Fruit fly (Drosophila melanogaster) whole organism, embryonic: ENCODE measurements around the gene Rab40.

Experiments
- Abd-B ChIP-seq: fragments of 200-800 bp; sonication (Bioruptor generic); optimal IDR thresholded peaks from 2 replicates; lab custom pipeline; 2018; ENCODE audit warnings: missing biosample characterization, mild to moderate bottlenecking, missing genetic modification characterization, moderate library complexity
- B-H2 ChIP-seq: fragments of 200-800 bp; sonication (Bioruptor generic); optimal IDR thresholded peaks from 2 replicates; lab custom pipeline; 2018; ENCODE audit warnings: missing biosample characterization, mild to moderate bottlenecking, missing genetic modification characterization
- CG10321 ChIP-seq: fragments of 200-800 bp; sonication (Bioruptor generic); IDR thresholded peaks from 2 replicates; pipeline ENCODE4 v1.3.6; 2022; ENCODE audit warnings: missing biosample characterization, missing genetic modification characterization
- CG11456 ChIP-seq: fragments of 200-800 bp; sonication (Bioruptor generic); IDR thresholded peaks from 3 replicates; pipeline ENCODE4 v1.3.6; 2022; ENCODE audit warnings: missing biosample characterization, missing genetic modification characterization
- CG12071 ChIP-seq: fragments of 200-800 bp; sonication (Bioruptor generic); optimal IDR thresholded peaks from 3 replicates; lab custom pipeline; 2018; ENCODE audit warnings: missing biosample characterization, mild to moderate bottlenecking, missing genetic modification characterization
- CG12299 ChIP-seq: fragments of 200-800 bp; sonication (Bioruptor generic); optimal IDR thresholded peaks from 2 replicates; lab custom pipeline; 2018; ENCODE audit warnings: missing biosample characterization, mild to moderate bottlenecking, missing genetic modification characterization
- CG12942 ChIP-seq: fragments of 200-800 bp; sonication (Bioruptor generic); optimal IDR thresholded peaks from 3 replicates; lab custom pipeline; 2016; ENCODE audit warnings: missing biosample characterization, missing genetic modification characterization
- CG13296 ChIP-seq: fragments of 200-800 bp; sonication (Bioruptor generic); optimal IDR thresholded peaks from 3 replicates; lab custom pipeline; 2018; ENCODE audit warnings: missing biosample characterization, mild to moderate bottlenecking, missing genetic modification characterization
- CG15696 ChIP-seq: fragments of 200-800 bp; sonication (Bioruptor generic); optimal IDR thresholded peaks from 2 replicates; lab custom pipeline; 2019; ENCODE audit warnings: missing biosample characterization, mild to moderate bottlenecking, missing genetic modification characterization, moderate library complexity
- CG16863 ChIP-seq: fragments of 200-800 bp; sonication (Bioruptor generic); optimal IDR thresholded peaks from 3 replicates; lab custom pipeline; 2016; ENCODE audit warnings: missing biosample characterization, missing genetic modification characterization
- CG17612 ChIP-seq: fragments of 200-800 bp; sonication (Bioruptor generic); IDR thresholded peaks from 2 replicates; pipeline ENCODE4 v1.3.6; 2022; ENCODE audit warnings: missing biosample characterization, missing genetic modification characterization
- CG2129 ChIP-seq: fragments of 200-800 bp; sonication (Bioruptor generic); IDR thresholded peaks from 2 replicates; pipeline ENCODE4 v1.3.6; 2022; ENCODE audit warnings: missing biosample characterization, missing genetic modification characterization; ENCODE audit not compliant: partially characterized antibody
- CG3838 ChIP-seq: fragments of 200-800 bp; sonication (Bioruptor generic); optimal IDR thresholded peaks from 3 replicates; lab custom pipeline; 2016; ENCODE audit warnings: missing biosample characterization, missing genetic modification characterization
- CG4360 ChIP-seq: fragments of 200-800 bp; sonication (Bioruptor generic); IDR thresholded peaks from 2 replicates; pipeline ENCODE4 v1.3.6; 2022; ENCODE audit warnings: missing biosample characterization, missing genetic modification characterization
- CG6689 ChIP-seq: fragments of 200-800 bp; sonication (Bioruptor generic); IDR thresholded peaks from 2 replicates; pipeline ENCODE4 v1.3.6; 2022; ENCODE audit warnings: missing biosample characterization, missing genetic modification characterization
- CG7839 ChIP-seq: fragments of 200-800 bp; sonication (Bioruptor generic); optimal IDR thresholded peaks from 3 replicates; lab custom pipeline; 2018; ENCODE audit warnings: missing biosample characterization, mild to moderate bottlenecking, missing genetic modification characterization, moderate library complexity
- CG7987 ChIP-seq: fragments of 200-800 bp; sonication (Bioruptor generic); optimal IDR thresholded peaks from 2 replicates; lab custom pipeline; 2018; ENCODE audit warnings: missing biosample characterization, mild to moderate bottlenecking, missing genetic modification characterization, moderate library complexity
- CG9797 ChIP-seq: fragments of 200-800 bp; sonication (Bioruptor generic); optimal IDR thresholded peaks from 3 replicates; lab custom pipeline; 2018; ENCODE audit warnings: missing biosample characterization, mild to moderate bottlenecking, missing genetic modification characterization
- CG9817 ChIP-seq: fragments of 200-800 bp; sonication (Bioruptor generic); optimal IDR thresholded peaks from 2 replicates; lab custom pipeline; 2018; ENCODE audit warnings: missing biosample characterization, mild to moderate bottlenecking, missing genetic modification characterization, moderate library complexity
- CG9932 ChIP-seq: fragments of 200-800 bp; sonication (Bioruptor generic); IDR thresholded peaks from 2 replicates; pipeline ENCODE4 v1.3.6; 2022; ENCODE audit warnings: missing biosample characterization, missing genetic modification characterization
- Chrac-16 ChIP-seq: fragments of 200-800 bp; sonication (Bioruptor generic); optimal IDR thresholded peaks from 3 replicates; lab custom pipeline; 2016; ENCODE audit warnings: missing biosample characterization, missing genetic modification characterization
- Dip3 ChIP-seq: fragments of 200-800 bp; sonication (Bioruptor generic); optimal IDR thresholded peaks from 3 replicates; lab custom pipeline; 2016; ENCODE audit warnings: missing biosample characterization, missing genetic modification characterization
- ERR ChIP-seq: fragments of 200-800 bp; sonication (Bioruptor generic); optimal IDR thresholded peaks from 2 replicates; lab custom pipeline; 2016; ENCODE audit warnings: missing biosample characterization, missing genetic modification characterization
- Jarid2 ChIP-seq: fragments of 200-800 bp; sonication (Bioruptor generic); optimal IDR thresholded peaks from 3 replicates; lab custom pipeline; 2017; ENCODE audit warnings: mild to moderate bottlenecking, missing biosample characterization, missing genetic modification reagents, missing genetic modification characterization
- Mes4 ChIP-seq: fragments of 200-800 bp; sonication (Bioruptor generic); optimal IDR thresholded peaks from 2 replicates; lab custom pipeline; 2016; ENCODE audit warnings: missing biosample characterization, missing genetic modification characterization
- Myb ChIP-seq: fragments of 200-800 bp; sonication (Bioruptor generic); optimal IDR thresholded peaks from 2 replicates; lab custom pipeline; 2016; ENCODE audit warnings: missing biosample characterization, missing genetic modification characterization
- NFAT ChIP-seq: fragments of 200-800 bp; sonication (Bioruptor generic); IDR thresholded peaks from 2 replicates; pipeline ENCODE4 v1.3.6; 2022; ENCODE audit warnings: missing biosample characterization, missing genetic modification characterization
- Poxn ChIP-seq: fragments of 200-800 bp; sonication (Bioruptor generic); IDR thresholded peaks from 2 replicates; pipeline ENCODE4 v1.3.6; 2022; ENCODE audit warnings: missing biosample characterization, missing genetic modification characterization
- Scr ChIP-seq: fragments of 200-800 bp; sonication (Bioruptor generic); IDR thresholded peaks from 2 replicates; pipeline ENCODE4 v1.3.6; 2022; ENCODE audit warnings: missing biosample characterization, missing genetic modification characterization; ENCODE audit not compliant: partially characterized antibody
- abd-A ChIP-seq: fragments of 200-800 bp; sonication (Bioruptor generic); optimal IDR thresholded peaks from 3 replicates; lab custom pipeline; 2019; ENCODE audit warnings: missing biosample characterization, mild to moderate bottlenecking, missing genetic modification characterization, moderate library complexity
- ac ChIP-seq: fragments of 200-800 bp; sonication (Bioruptor generic); optimal IDR thresholded peaks from 3 replicates; lab custom pipeline; 2017; ENCODE audit warnings: missing biosample characterization, mild to moderate bottlenecking, missing genetic modification characterization
- cato ChIP-seq: fragments of 200-800 bp; sonication (Bioruptor generic); optimal IDR thresholded peaks from 2 replicates; lab custom pipeline; 2016; ENCODE audit warnings: missing biosample characterization, missing genetic modification characterization, borderline replicate concordance
- corto ChIP-seq: fragments of 200-800 bp; sonication (Bioruptor generic); optimal IDR thresholded peaks from 2 replicates; lab custom pipeline; 2016; ENCODE audit warnings: missing biosample characterization, mild to moderate bottlenecking, missing genetic modification characterization, moderate library complexity
- crol ChIP-seq: fragments of 200-800 bp; sonication (Bioruptor generic); IDR thresholded peaks from 2 replicates; pipeline ENCODE4 v1.3.6; 2022; ENCODE audit warnings: missing biosample characterization, missing genetic modification characterization
- cwo ChIP-seq: fragments of 200-800 bp; sonication (Bioruptor generic); optimal IDR thresholded peaks from 3 replicates; lab custom pipeline; 2017; ENCODE audit warnings: missing biosample characterization, missing genetic modification characterization, mild to moderate bottlenecking, moderate library complexity, missing genetic modification reagents
- gfzf ChIP-seq: fragments of 200-800 bp; sonication (Bioruptor generic); optimal IDR thresholded peaks from 2 replicates; lab custom pipeline; 2016; ENCODE audit warnings: missing biosample characterization, mild to moderate bottlenecking, missing genetic modification characterization, moderate library complexity
- jigr1 ChIP-seq: fragments of 200-800 bp; sonication (Bioruptor generic); IDR thresholded peaks from 3 replicates; pipeline ENCODE4 v1.3.6; 2022; ENCODE audit warnings: missing biosample characterization, missing genetic modification characterization
- jing ChIP-seq: fragments of 200-800 bp; sonication (Bioruptor generic); optimal IDR thresholded peaks from 2 replicates; lab custom pipeline; 2018; ENCODE audit warnings: missing biosample characterization, mild to moderate bottlenecking, missing genetic modification characterization
- klu ChIP-seq: fragments of 200-800 bp; sonication (Bioruptor generic); IDR thresholded peaks from 2 replicates; pipeline ENCODE4 v1.3.6; 2022; ENCODE audit warnings: missing biosample characterization, missing genetic modification characterization
- mirr ChIP-seq: fragments of 200-800 bp; sonication (Bioruptor generic); optimal IDR thresholded peaks from 3 replicates; lab custom pipeline; 2018; ENCODE audit warnings: missing biosample characterization, mild to moderate bottlenecking, missing genetic modification characterization
- nmo ChIP-seq: fragments of 200-800 bp; sonication (Bioruptor generic); optimal IDR thresholded peaks from 2 replicates; lab custom pipeline; 2018; ENCODE audit warnings: missing biosample characterization, mild to moderate bottlenecking, missing genetic modification characterization, moderate library complexity
- oc ChIP-seq: fragments of 200-800 bp; sonication (Bioruptor generic); optimal IDR thresholded peaks from 2 replicates; lab custom pipeline; 2018; ENCODE audit warnings: missing biosample characterization, mild to moderate bottlenecking, missing genetic modification characterization, moderate library complexity
- peb ChIP-seq: fragments of 200-800 bp; sonication (Bioruptor generic); IDR thresholded peaks from 2 replicates; pipeline ENCODE4 v1.3.6; 2022; ENCODE audit warnings: missing biosample characterization, missing genetic modification characterization
- prd ChIP-seq, 3 experiments: fragments of >200 bp in 2 of 3; fragments of 200-800 bp in 1 of 3; sonication (Bioruptor generic) in 1 of 3; optimal IDR thresholded peaks in 2 of 3; IDR thresholded peaks in 1 of 3; 2 replicates in 2 of 3; 3 replicates in 1 of 3; pipeline versions ENCODE4 v1.3.6 to Lab custom; 2017 to 2022; ENCODE audit warnings: missing biosample characterization in 1 of 3, missing genetic modification characterization in 1 of 3
- sima ChIP-seq: fragments of 200-800 bp; sonication (Bioruptor generic); optimal IDR thresholded peaks from 2 replicates; lab custom pipeline; 2016; ENCODE audit warnings: missing biosample characterization, missing genetic modification characterization
- so ChIP-seq: fragments of 200-800 bp; sonication (Bioruptor generic); IDR thresholded peaks from 3 replicates; pipeline ENCODE4 v1.3.6; 2022; ENCODE audit warnings: missing biosample characterization, missing genetic modification characterization
- tgo ChIP-seq: fragments of 200-800 bp; sonication (Bioruptor generic); IDR thresholded peaks from 3 replicates; pipeline ENCODE4 v1.3.6; 2022; ENCODE audit warnings: missing biosample characterization, missing genetic modification characterization
- unpg ChIP-seq: fragments of 200-800 bp; sonication (Bioruptor generic); optimal IDR thresholded peaks from 3 replicates; lab custom pipeline; 2018; ENCODE audit warnings: missing biosample characterization, mild to moderate bottlenecking, missing genetic modification characterization, moderate library complexity
- usp ChIP-seq: fragments of >200 bp; optimal IDR thresholded peaks from 2 replicates; lab custom pipeline; 2017; ENCODE audit warnings: missing biosample characterization, missing genetic modification characterization
- zf30C ChIP-seq: fragments of 200-800 bp; sonication (Bioruptor generic); optimal IDR thresholded peaks from 3 replicates; lab custom pipeline; 2018; ENCODE audit warnings: missing biosample characterization, mild to moderate bottlenecking, missing genetic modification characterization

The Rab40 gene

dm6 chrX:12473953-12474468 is 11.1 kb upstream of the Rab40 start (continued):
- TF ChIP-seq CG10321 (GFP tag; lab: Robert Waterston, UW): no peak
- TF ChIP-seq Myb (GFP tag; lab: Kevin White, UChicago): no peak
- no peak for TF ChIP-seq Scr (GFP tag; lab: Robert Waterston, UW)
- TF ChIP-seq Chrac-16 (GFP tag; lab: Kevin White, UChicago): peak; percentile 58
- peak; percentile 1 for TF ChIP-seq CG3838 (GFP tag; lab: Kevin White, UChicago)
- TF ChIP-seq jing (GFP tag; lab: Kevin White, UChicago): peak; percentile 19
- TF ChIP-seq so (GFP tag; lab: Robert Waterston, UW): peak; percentile 82
- TF ChIP-seq usp (GFP tag; lab: Kevin White, UChicago): no peak
- peak; percentile 81 for TF ChIP-seq tgo (GFP tag; lab: Robert Waterston, UW)
- peak; percentile 49 for TF ChIP-seq CG12942
- peak; percentile 90 for TF ChIP-seq mirr (GFP tag; lab: Kevin White, UChicago)
- peak; percentile 33 for TF ChIP-seq cato (GFP tag; lab: Kevin White, UChicago)
- no peak for TF ChIP-seq gfzf (GFP tag; lab: Kevin White, UChicago)
- peak; percentile 36; the same call in 1 of the 2 replicates for TF ChIP-seq CG17612
- peak; percentile 71 for TF ChIP-seq CG7987 (GFP tag; lab: Kevin White, UChicago)
- peak; percentile 84 for TF ChIP-seq CG9817 (tag; lab: Kevin White, UChicago)
- TF ChIP-seq abd-A: peak; percentile 81
- TF ChIP-seq prd (optimal IDR thresholded peaks at IDR 0.05; lab: Kevin White, UChicago): no peak
- TF ChIP-seq prd (GFP tag; IDR thresholded peaks at IDR 0.05; lab: Robert Waterston, UW): peak; percentile 78
- no peak for TF ChIP-seq Mes4
- TF ChIP-seq Abd-B (GFP tag; lab: Kevin White, UChicago): peak; percentile 77
- TF ChIP-seq nmo (GFP tag; lab: Kevin White, UChicago): peak; percentile 89
- TF ChIP-seq Poxn: no peak
- TF ChIP-seq zf30C (GFP tag; lab: Kevin White, UChicago): no peak
- no peak for TF ChIP-seq ERR
- TF ChIP-seq CG4360 (GFP tag; lab: Robert Waterston, UW): peak; percentile 88
- peak; percentile 65 for TF ChIP-seq NFAT (GFP tag; lab: Robert Waterston, UW)
- no peak for TF ChIP-seq CG12071 (GFP tag; lab: Kevin White, UChicago)
- no peak for TF ChIP-seq CG9797 (GFP tag; lab: Kevin White, UChicago)
- no peak for TF ChIP-seq CG2129 (GFP tag; lab: Robert Waterston, UW)
- TF ChIP-seq sima: no peak
- 0 out of 3 replicates have a peak, but pooled peaks have one; percentile 23 for TF ChIP-seq CG11456 (GFP tag; lab: Robert Waterston, UW)
- TF ChIP-seq crol: 0 out of 2 replicates have a peak, but pooled peaks have one; percentile 57
- TF ChIP-seq CG16863 (GFP tag; lab: Kevin White, UChicago): no peak
- no peak for TF ChIP-seq corto
- TF ChIP-seq oc: peak; percentile 18
- TF ChIP-seq CG9932: peak; percentile 86
- peak; percentile 53 for TF ChIP-seq CG15696 (tag; lab: Kevin White, UChicago)
- TF ChIP-seq CG7839 (tag; lab: Kevin White, UChicago): peak; percentile 88
- peak; percentile 81 for TF ChIP-seq CG6689
- TF ChIP-seq unpg (GFP tag; lab: Kevin White, UChicago): peak; percentile 84
- TF ChIP-seq Dip3 (GFP tag; lab: Kevin White, UChicago): no peak
- peak; percentile 38; the same call in 1 of the 2 replicates for TF ChIP-seq peb (GFP tag; lab: Robert Waterston, UW)
- TF ChIP-seq B-H2: peak; percentile 34
- no peak for TF ChIP-seq ac
- peak; percentile 82 for TF ChIP-seq cwo (GFP tag; lab: Kevin White, UChicago)
- TF ChIP-seq klu (GFP tag; lab: Robert Waterston, UW): peak; percentile 65; the same call in 1 of the 2 replicates
- peak; percentile 43 for TF ChIP-seq Jarid2 (GFP tag; lab: Kevin White, UChicago)
- TF ChIP-seq CG12299: peak; percentile 73
- TF ChIP-seq CG13296 (GFP tag; lab: Kevin White, UChicago): peak; percentile 90
- TF ChIP-seq jigr1 (GFP tag; lab: Robert Waterston, UW): no peak; the same call in 2 of the 3 replicates
